Fruit fly (Drosophila melanogaster) whole organism, pupa: ENCODE data around the gene PolD1.

Source experiments
- CG10348 ChIP-seq: fragments of 200-800 bp; sonication (Bioruptor generic); IDR thresholded peaks from 2 replicates; pipeline ENCODE4 v1.3.6; 2022; ENCODE audit warnings: missing biosample characterization, missing genetic modification characterization
- CG12605 ChIP-seq: fragments of 200-800 bp; sonication (Bioruptor generic); IDR thresholded peaks from 2 replicates; pipeline ENCODE4 v1.3.6; 2022; ENCODE audit warnings: missing biosample characterization, missing genetic modification characterization
- CG13204 ChIP-seq: fragments of 200-800 bp; sonication (Bioruptor generic); optimal IDR thresholded peaks from 2 replicates; lab custom pipeline; 2018; ENCODE audit warnings: missing biosample characterization, mild to moderate bottlenecking, missing genetic modification characterization, moderate library complexity
- CG14655 ChIP-seq: fragments of 200-800 bp; sonication (Bioruptor generic); optimal IDR thresholded peaks from 3 replicates; lab custom pipeline; 2017; ENCODE audit warnings: mild to moderate bottlenecking, missing biosample characterization, missing genetic modification reagents, missing genetic modification characterization
- CG15710 ChIP-seq: fragments of 200-800 bp; sonication (Bioruptor generic); optimal IDR thresholded peaks from 2 replicates; lab custom pipeline; 2018; ENCODE audit warnings: missing biosample characterization, mild to moderate bottlenecking, missing genetic modification characterization, moderate library complexity
- CG17806 ChIP-seq: fragments of 200-800 bp; sonication (Bioruptor generic); optimal IDR thresholded peaks from 2 replicates; lab custom pipeline; 2018; ENCODE audit warnings: missing biosample characterization, mild to moderate bottlenecking, missing genetic modification characterization, moderate library complexity
- CG32121 ChIP-seq: fragments of 200-800 bp; sonication (Bioruptor generic); IDR thresholded peaks from 2 replicates; pipeline ENCODE4 v1.3.6; 2022; ENCODE audit warnings: missing biosample characterization, missing genetic modification characterization
- CG34367 ChIP-seq: fragments of 200-800 bp; sonication (Bioruptor generic); optimal IDR thresholded peaks from 2 replicates; lab custom pipeline; 2018; ENCODE audit warnings: missing biosample characterization, mild to moderate bottlenecking, missing genetic modification characterization
- CG4496 ChIP-seq: fragments of 200-800 bp; sonication (Bioruptor generic); IDR thresholded peaks from 3 replicates; pipeline ENCODE4 v1.3.6; 2022; ENCODE audit warnings: missing biosample characterization, missing genetic modification characterization
- CG8159 ChIP-seq: fragments of 200-800 bp; sonication (Bioruptor generic); optimal IDR thresholded peaks from 3 replicates; lab custom pipeline; 2018; ENCODE audit warnings: missing biosample characterization, mild to moderate bottlenecking, missing genetic modification characterization, moderate library complexity
- CG8301 ChIP-seq: fragments of 200-800 bp; sonication (Bioruptor generic); optimal IDR thresholded peaks from 2 replicates; lab custom pipeline; 2018; ENCODE audit warnings: missing biosample characterization, mild to moderate bottlenecking, missing genetic modification characterization
- CG9948 ChIP-seq: fragments of 200-800 bp; sonication (Bioruptor generic); optimal IDR thresholded peaks from 2 replicates; lab custom pipeline; 2018; ENCODE audit warnings: missing biosample characterization, mild to moderate bottlenecking, missing genetic modification characterization, moderate library complexity
- D1 ChIP-seq: fragments of 200-800 bp; sonication (Bioruptor generic); optimal IDR thresholded peaks from 2 replicates; lab custom pipeline; 2018; ENCODE audit warnings: missing biosample characterization, mild to moderate bottlenecking, missing genetic modification characterization, moderate library complexity
- EcR ChIP-seq: fragments of 200-800 bp; sonication (Bioruptor generic); optimal IDR thresholded peaks from 3 replicates; lab custom pipeline; 2019; ENCODE audit warnings: missing biosample characterization, missing genetic modification characterization, mild to moderate bottlenecking, moderate library complexity, missing genetic modification reagents
- Ets98B ChIP-seq: fragments of 200-800 bp; sonication (Bioruptor generic); IDR thresholded peaks from 2 replicates; pipeline ENCODE4 v1.3.6; 2022; ENCODE audit warnings: missing biosample characterization, missing genetic modification characterization
- Pif1A ChIP-seq: fragments of 200-800 bp; sonication (Bioruptor generic); optimal IDR thresholded peaks from 3 replicates; lab custom pipeline; 2016; ENCODE audit warnings: missing biosample characterization, missing genetic modification characterization
- Pif1B ChIP-seq: fragments of 200-800 bp; sonication (Bioruptor generic); optimal IDR thresholded peaks from 3 replicates; lab custom pipeline; 2016; ENCODE audit warnings: missing biosample characterization, missing genetic modification characterization
- Snoo ChIP-seq: fragments of 200-800 bp; sonication (Bioruptor generic); optimal IDR thresholded peaks from 3 replicates; lab custom pipeline; 2017; ENCODE audit warnings: missing biosample characterization, mild to moderate bottlenecking, missing genetic modification characterization, inconsistent platforms
- fd96Ca ChIP-seq: fragments of 200-800 bp; sonication (Bioruptor generic); IDR thresholded peaks from 3 replicates; pipeline ENCODE4 v1.3.6; 2022; ENCODE audit warnings: missing biosample characterization, missing genetic modification characterization
- gl ChIP-seq: fragments of 200-800 bp; sonication (Bioruptor generic); optimal IDR thresholded peaks from 2 replicates; lab custom pipeline; 2018; ENCODE audit warnings: missing biosample characterization, mild to moderate bottlenecking, missing genetic modification characterization
- rn ChIP-seq: fragments of 200-800 bp; sonication (Bioruptor generic); IDR thresholded peaks from 2 replicates; pipeline ENCODE4 v1.3.6; 2022; ENCODE audit warnings: missing biosample characterization, missing genetic modification characterization

The PolD1 gene

DNA sequence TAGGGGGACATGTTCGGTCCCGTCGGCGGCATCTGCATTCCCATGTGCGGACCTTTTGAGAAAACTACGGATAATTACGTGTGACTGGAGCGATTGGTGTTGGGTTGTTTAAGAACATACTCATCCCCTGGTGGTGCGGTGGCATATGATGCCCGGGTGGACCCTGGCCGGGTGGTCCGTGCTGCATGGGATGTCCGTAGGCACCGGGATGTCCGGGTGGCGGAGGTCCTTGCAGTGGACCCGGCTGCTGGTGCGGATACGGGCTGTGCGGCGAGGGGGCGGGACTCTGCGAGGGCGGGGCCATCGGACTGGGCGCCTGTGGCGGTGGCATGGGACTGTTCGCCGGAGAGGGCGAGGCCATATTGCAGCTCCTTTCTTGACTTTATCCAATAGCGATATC, 5.5 kb downstream of the PolD1 start:
- TF ChIP-seq D1 (tag; lab: Kevin White, UChicago) (no peak), Ets98B (GFP tag; lab: Robert Waterston, UW) (no peak), CG9948 (no peak), CG32121 (no peak), rn (no peak), Snoo (tag; lab: Kevin White, UChicago) (no peak), EcR (GFP tag; lab: Kevin White, UChicago) (no peak), CG8159 (tag; lab: Kevin White, UChicago) (no peak), CG13204 (no peak), CG17806 (no peak), gl (tag; lab: Kevin White, UChicago) (no peak), CG14655 (GFP tag; lab: Kevin White, UChicago) (no peak), Pif1B (GFP tag; lab: Kevin White, UChicago) (no peak), CG12605 (GFP tag; lab: Robert Waterston, UW) (no peak), CG8301 (tag; lab: Kevin White, UChicago) (no peak), CG15710 (tag; lab: Kevin White, UChicago) (no peak), CG34367 (tag; lab: Kevin White, UChicago) (no peak), CG10348 (GFP tag; lab: Robert Waterston, UW) (no peak), fd96Ca (GFP tag; lab: Robert Waterston, UW) (no peak), CG4496 (GFP tag; lab: Robert Waterston, UW) (no peak)

dm6 chr3L:15981403-15981802, 6.2 kb downstream of the PolD1 start:
- no peak for TF ChIP-seq D1 (tag; lab: Kevin White, UChicago)
- TF ChIP-seq rn: no peak
- no peak for TF ChIP-seq EcR (GFP tag; lab: Kevin White, UChicago)
- TF ChIP-seq CG32121: no peak
- TF ChIP-seq Ets98B (GFP tag; lab: Robert Waterston, UW): no peak
- TF ChIP-seq CG8159 (tag; lab: Kevin White, UChicago): no peak

DNA sequence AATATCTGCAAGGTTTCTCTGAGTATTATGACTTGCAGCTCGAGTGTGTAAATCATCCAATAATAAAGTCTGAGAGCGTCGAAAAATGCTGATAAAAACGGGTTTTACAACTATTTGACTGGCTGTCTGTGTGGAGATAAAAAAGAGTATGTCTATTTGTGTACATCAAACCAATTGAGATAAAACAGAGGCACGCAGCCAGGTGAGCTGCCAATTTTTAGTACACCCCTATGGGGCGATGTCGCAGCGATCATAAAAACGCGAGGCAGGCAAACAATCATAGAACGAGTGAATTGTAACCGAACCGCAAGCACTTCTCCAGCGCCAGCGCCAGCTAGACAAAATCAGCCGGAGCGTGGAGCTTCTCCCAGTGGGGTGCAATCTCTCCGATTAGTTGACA, 7.7 kb downstream of the PolD1 start, which contains the start of gene CG17027:
Gene CG17027 (plus strand): TSS at position 189 of the 400 bp plus-strand sequence.
- no peak for TF ChIP-seq Pif1B (GFP tag; lab: Kevin White, UChicago)
- TF ChIP-seq fd96Ca (GFP tag; lab: Robert Waterston, UW): no peak
- TF ChIP-seq rn: no peak
- TF ChIP-seq CG9948: no peak
- TF ChIP-seq CG12605 (GFP tag; lab: Robert Waterston, UW): no peak
- TF ChIP-seq Ets98B (GFP tag; lab: Robert Waterston, UW): no peak
- TF ChIP-seq CG10348 (GFP tag; lab: Robert Waterston, UW): no peak
- TF ChIP-seq D1 (tag; lab: Kevin White, UChicago): no peak
- no peak for TF ChIP-seq CG4496 (GFP tag; lab: Robert Waterston, UW)
- TF ChIP-seq Snoo (tag; lab: Kevin White, UChicago): no peak
- TF ChIP-seq CG17806: no peak
- TF ChIP-seq EcR (GFP tag; lab: Kevin White, UChicago): no peak
- no peak for TF ChIP-seq CG15710 (tag; lab: Kevin White, UChicago)
- no peak for TF ChIP-seq CG13204
- TF ChIP-seq Pif1A (GFP tag; lab: Kevin White, UChicago): no peak
- no peak for TF ChIP-seq CG8301 (tag; lab: Kevin White, UChicago)
- TF ChIP-seq gl (tag; lab: Kevin White, UChicago): no peak
- TF ChIP-seq CG32121: no peak
- TF ChIP-seq CG8159 (tag; lab: Kevin White, UChicago): no peak

DNA sequence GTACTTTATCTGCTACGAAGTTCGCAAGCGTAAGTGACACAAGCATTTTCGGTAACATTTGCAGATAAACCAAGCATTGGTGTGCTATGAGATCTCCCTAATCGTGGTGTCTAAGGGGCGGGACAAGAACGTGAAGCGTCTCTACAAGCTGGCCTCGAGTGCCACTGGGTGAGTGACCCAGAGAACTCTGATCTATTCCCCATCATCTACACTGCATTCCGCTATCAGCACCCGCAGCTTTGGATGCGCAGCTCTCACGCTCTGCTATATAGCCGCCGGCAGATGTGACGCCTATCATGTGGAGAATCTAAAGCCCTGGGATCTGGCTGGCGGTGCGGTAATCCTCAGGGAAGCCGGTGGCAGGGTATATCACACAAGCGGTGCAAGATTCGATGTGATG, 8.4 kb downstream of the PolD1 start:
- TF ChIP-seq CG34367 (tag; lab: Kevin White, UChicago) (no peak), EcR (GFP tag; lab: Kevin White, UChicago) (peak; percentile 46)

DNA sequence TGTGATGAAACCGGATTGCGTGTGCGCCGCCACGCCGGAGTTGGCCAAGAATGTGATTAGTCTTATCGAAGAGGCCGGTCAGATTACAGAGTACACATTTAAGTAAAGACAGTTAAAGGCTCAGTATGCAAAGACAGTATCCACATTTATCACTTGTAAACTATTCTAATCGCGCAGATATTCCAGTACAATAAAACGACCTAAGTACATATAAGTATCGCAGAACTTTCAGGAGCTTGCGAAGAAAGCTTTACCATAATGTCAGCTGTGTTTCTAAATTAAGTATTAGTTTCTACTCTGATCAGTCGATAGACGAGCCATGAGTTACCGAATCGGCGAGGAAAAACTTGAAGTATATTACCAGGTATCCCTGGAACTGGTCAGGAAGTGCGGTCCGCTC, 9.4 kb downstream of the PolD1 start, which contains the start of gene CG17028:
Gene CG17028 (plus strand): TSS at position 301 of the 400 bp plus-strand sequence.
- TF ChIP-seq CG8159 (tag; lab: Kevin White, UChicago) (no peak), CG10348 (GFP tag; lab: Robert Waterston, UW) (no peak), CG32121 (no peak), Ets98B (GFP tag; lab: Robert Waterston, UW) (no peak), Pif1A (GFP tag; lab: Kevin White, UChicago) (no peak), rn (no peak), D1 (tag; lab: Kevin White, UChicago) (no peak), CG17806 (no peak), Snoo (tag; lab: Kevin White, UChicago) (no peak), CG9948 (no peak), CG14655 (GFP tag; lab: Kevin White, UChicago) (no peak), CG8301 (tag; lab: Kevin White, UChicago) (no peak), gl (tag; lab: Kevin White, UChicago) (no peak), Pif1B (GFP tag; lab: Kevin White, UChicago) (no peak), EcR (GFP tag; lab: Kevin White, UChicago) (no peak), CG13204 (no peak), CG4496 (GFP tag; lab: Robert Waterston, UW) (no peak), CG34367 (tag; lab: Kevin White, UChicago) (no peak), CG12605 (GFP tag; lab: Robert Waterston, UW) (no peak)

DNA sequence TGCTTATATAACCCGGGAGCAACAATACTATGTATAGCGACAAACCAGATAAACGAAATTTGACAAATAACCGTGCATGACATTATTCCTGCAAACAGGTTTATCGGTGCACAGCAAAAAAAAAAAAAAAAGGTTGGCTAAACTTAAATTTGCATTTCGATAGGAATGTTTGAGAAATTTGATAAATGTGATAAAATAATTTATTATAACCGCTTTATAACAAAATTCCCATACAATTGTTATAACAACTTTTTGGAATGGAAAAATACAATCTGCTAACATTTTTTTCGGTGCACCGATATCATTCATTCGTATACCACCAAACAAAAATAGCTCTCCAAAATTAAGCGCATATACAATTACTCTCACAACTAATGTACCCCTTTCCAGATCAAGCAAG, 10.1 kb downstream of the PolD1 start:
- TF ChIP-seq CG32121 (peak; percentile 72), CG12605 (GFP tag; lab: Robert Waterston, UW) (peak; percentile 66), CG4496 (GFP tag; lab: Robert Waterston, UW) (peak; percentile 76), Snoo (tag; lab: Kevin White, UChicago) (peak; percentile 47), gl (tag; lab: Kevin White, UChicago) (no peak), CG17806 (peak; percentile 35), EcR (GFP tag; lab: Kevin White, UChicago) (no peak), Ets98B (GFP tag; lab: Robert Waterston, UW) (peak; percentile 74), rn (no peak)
